Fruit fly (Drosophila melanogaster) whole organism, embryonic: ENCODE data around the gene CG14082.

Experiments used
- Abd-B ChIP-seq: fragments of 200-800 bp; sonication (Bioruptor generic); optimal IDR thresholded peaks from 2 replicates; lab custom pipeline; 2018; ENCODE audit warnings: missing biosample characterization, mild to moderate bottlenecking, missing genetic modification characterization, moderate library complexity
- CG12744 ChIP-seq: fragments of 200-800 bp; sonication (Bioruptor generic); optimal IDR thresholded peaks from 2 replicates; lab custom pipeline; 2016; ENCODE audit warnings: missing biosample characterization, missing genetic modification characterization
- CG13894 ChIP-seq: fragments of 200-800 bp; sonication (Bioruptor generic); optimal IDR thresholded peaks from 3 replicates; lab custom pipeline; 2018; ENCODE audit warnings: missing biosample characterization, mild to moderate bottlenecking, missing genetic modification characterization, moderate library complexity
- CG14860 ChIP-seq: fragments of 200-800 bp; sonication (Bioruptor generic); IDR thresholded peaks from 3 replicates; pipeline ENCODE4 v1.3.6; 2022; ENCODE audit warnings: missing biosample characterization, missing genetic modification characterization; ENCODE audit not compliant: partially characterized antibody
- CG1603 ChIP-seq: fragments of 200-800 bp; sonication (Bioruptor generic); optimal IDR thresholded peaks from 2 replicates; lab custom pipeline; 2019; ENCODE audit warnings: missing biosample characterization, mild to moderate bottlenecking, missing genetic modification characterization, moderate library complexity
- CG18262 ChIP-seq: fragments of 200-800 bp; optimal IDR thresholded peaks from 3 replicates; lab custom pipeline; 2019; ENCODE audit warnings: missing biosample characterization, mild to moderate bottlenecking, missing genetic modification characterization, moderate library complexity
- CG18599 ChIP-seq: fragments of 200-800 bp; sonication (Bioruptor generic); optimal IDR thresholded peaks from 3 replicates; lab custom pipeline; 2017; ENCODE audit warnings: missing biosample characterization, missing genetic modification characterization, mild to moderate bottlenecking, moderate library complexity, missing genetic modification reagents
- CG2116 ChIP-seq: fragments of 200-800 bp; sonication (Bioruptor generic); optimal IDR thresholded peaks from 3 replicates; lab custom pipeline; 2018; ENCODE audit warnings: missing biosample characterization, mild to moderate bottlenecking, missing genetic modification characterization
- CG2199 ChIP-seq: fragments of 200-800 bp; sonication (Bioruptor generic); IDR thresholded peaks from 3 replicates; pipeline ENCODE4 v1.3.6; 2022; ENCODE audit warnings: missing biosample characterization, missing genetic modification characterization
- CG31388 ChIP-seq: fragments of 200-800 bp; sonication (Bioruptor generic); optimal IDR thresholded peaks from 2 replicates; lab custom pipeline; 2016; ENCODE audit warnings: missing biosample characterization, missing genetic modification characterization
- CG31441 ChIP-seq: fragments of 200-800 bp; sonication (Bioruptor generic); IDR thresholded peaks from 2 replicates; pipeline ENCODE4 v1.3.6; 2022; ENCODE audit warnings: missing biosample characterization, missing genetic modification characterization
- CG7556 ChIP-seq: fragments of 200-800 bp; sonication (Bioruptor generic); optimal IDR thresholded peaks from 2 replicates; lab custom pipeline; 2017; ENCODE audit warnings: missing biosample characterization, mild to moderate bottlenecking, missing genetic modification characterization
- CG7745 ChIP-seq: fragments of 200-800 bp; sonication (Bioruptor generic); optimal IDR thresholded peaks from 2 replicates; lab custom pipeline; 2018; ENCODE audit warnings: missing biosample characterization, mild to moderate bottlenecking, missing genetic modification characterization, moderate library complexity
- CG8388 ChIP-seq: fragments of 200-800 bp; sonication (Bioruptor generic); optimal IDR thresholded peaks from 2 replicates; lab custom pipeline; 2019; ENCODE audit warnings: missing biosample characterization, mild to moderate bottlenecking, missing genetic modification characterization, moderate library complexity
- CoRest ChIP-seq: fragments of 200-800 bp; sonication (Bioruptor generic); optimal IDR thresholded peaks from 3 replicates; lab custom pipeline; 2018; ENCODE audit warnings: missing biosample characterization, mild to moderate bottlenecking, missing genetic modification characterization, moderate library complexity
- Gsc ChIP-seq: fragments of 200-800 bp; sonication (Bioruptor generic); IDR thresholded peaks from 2 replicates; pipeline ENCODE4 v1.3.6; 2022; ENCODE audit warnings: missing biosample characterization, missing genetic modification characterization
- Hr3 ChIP-seq: fragments of 200-800 bp; sonication (Bioruptor generic); optimal IDR thresholded peaks from 3 replicates; lab custom pipeline; 2016; ENCODE audit warnings: missing biosample characterization, missing genetic modification characterization
- Hr39 ChIP-seq: fragments of >200 bp; optimal IDR thresholded peaks from 2 replicates; lab custom pipeline; 2017
- Hr78 ChIP-seq, 2 experiments: fragments of 200-800 bp in 1 of 2; fragments of >200 bp in 1 of 2; sonication (Bioruptor generic) in 1 of 2; optimal IDR thresholded peaks; 2 replicates each; lab custom pipeline; 2017 to 2019; ENCODE audit warnings: missing biosample characterization in 2 of 2, missing genetic modification characterization in 2 of 2, mild to moderate bottlenecking in 1 of 2, moderate library complexity in 1 of 2
- NfI ChIP-seq: fragments of 200-800 bp; sonication (Bioruptor generic); optimal IDR thresholded peaks from 3 replicates; lab custom pipeline; 2018; ENCODE audit warnings: missing biosample characterization, mild to moderate bottlenecking, missing genetic modification characterization, moderate library complexity
- Pdp1 ChIP-seq, 2 experiments: fragments of 200-800 bp; sonication (Bioruptor generic); optimal IDR thresholded peaks; 3 replicates each; lab custom pipeline; 2016; ENCODE audit warnings: missing biosample characterization in 2 of 2, missing genetic modification characterization in 2 of 2, mild to moderate bottlenecking in 1 of 2, moderate library complexity in 1 of 2
- Sox102F ChIP-seq: fragments of 200-800 bp; sonication (Bioruptor generic); optimal IDR thresholded peaks from 2 replicates; lab custom pipeline; 2018; ENCODE audit warnings: missing biosample characterization, mild to moderate bottlenecking, missing genetic modification characterization, moderate library complexity
- Spps ChIP-seq: fragments of 200-800 bp; sonication (Bioruptor generic); optimal IDR thresholded peaks from 2 replicates; lab custom pipeline; 2018; ENCODE audit warnings: missing biosample characterization, mild to moderate bottlenecking, missing genetic modification characterization
- Usf ChIP-seq: fragments of 200-800 bp; sonication (Bioruptor generic); optimal IDR thresholded peaks from 2 replicates; lab custom pipeline; 2017; ENCODE audit warnings: missing genotype, missing biosample characterization, missing genetic modification characterization
- aop ChIP-seq: fragments of 200-800 bp; sonication (Bioruptor generic); IDR thresholded peaks from 2 replicates; pipeline ENCODE4 v1.3.6; 2022; ENCODE audit warnings: missing biosample characterization, missing genetic modification characterization
- ase ChIP-seq: fragments of 200-800 bp; sonication (Bioruptor generic); IDR thresholded peaks from 3 replicates; pipeline ENCODE4 v1.3.6; 2022; ENCODE audit warnings: missing biosample characterization, missing genetic modification characterization
- ato ChIP-seq: fragments of 200-800 bp; sonication (Bioruptor generic); IDR thresholded peaks from 2 replicates; pipeline ENCODE4 v1.3.6; 2022; ENCODE audit warnings: missing biosample characterization, missing genetic modification characterization; ENCODE audit not compliant: partially characterized antibody
- bcd ChIP-seq: fragments of 200-800 bp; sonication (Bioruptor generic); optimal IDR thresholded peaks from 2 replicates; lab custom pipeline; 2017; ENCODE audit warnings: missing biosample characterization, mild to moderate bottlenecking, missing genetic modification characterization
- bsh ChIP-seq, 2 experiments: fragments of 200-800 bp; sonication (Bioruptor generic); optimal IDR thresholded peaks; 2 replicates each; lab custom pipeline; 2017 to 2018; ENCODE audit warnings: mild to moderate bottlenecking in 2 of 2, missing biosample characterization in 2 of 2, missing genetic modification characterization in 2 of 2, moderate library complexity in 1 of 2
- cad ChIP-seq: fragments of >200 bp; optimal IDR thresholded peaks from 2 replicates; lab custom pipeline; 2017; ENCODE audit warnings: missing biosample characterization, missing genetic modification characterization
- cwo ChIP-seq: fragments of 200-800 bp; sonication (Bioruptor generic); optimal IDR thresholded peaks from 3 replicates; lab custom pipeline; 2017; ENCODE audit warnings: missing biosample characterization, missing genetic modification characterization, mild to moderate bottlenecking, moderate library complexity, missing genetic modification reagents
- dimm ChIP-seq: fragments of 200-800 bp; sonication (Bioruptor generic); IDR thresholded peaks from 2 replicates; pipeline ENCODE4 v1.3.6; 2022; ENCODE audit warnings: missing biosample characterization, missing genetic modification characterization
- ewg ChIP-seq: fragments of 200-800 bp; sonication (Bioruptor generic); optimal IDR thresholded peaks from 3 replicates; lab custom pipeline; 2017; ENCODE audit warnings: mild to moderate bottlenecking, missing biosample characterization, missing genetic modification reagents, missing genetic modification characterization
- gcm ChIP-seq: fragments of 200-800 bp; sonication (Bioruptor generic); optimal IDR thresholded peaks from 2 replicates; lab custom pipeline; 2019; ENCODE audit warnings: missing biosample characterization, mild to moderate bottlenecking, missing genetic modification characterization, moderate library complexity
- gem ChIP-seq: fragments of 200-800 bp; sonication (Bioruptor generic); optimal IDR thresholded peaks from 2 replicates; lab custom pipeline; 2019; ENCODE audit warnings: missing biosample characterization, mild to moderate bottlenecking, missing genetic modification characterization, moderate library complexity
- grn ChIP-seq: fragments of 200-800 bp; sonication (Bioruptor generic); optimal IDR thresholded peaks from 3 replicates; lab custom pipeline; 2017; ENCODE audit warnings: missing biosample characterization, missing genetic modification characterization
- hb ChIP-seq: fragments of 200-800 bp; sonication (Bioruptor generic); IDR thresholded peaks from 3 replicates; pipeline ENCODE4 v1.3.6; 2022; ENCODE audit warnings: missing biosample characterization, missing genetic modification characterization; ENCODE audit not compliant: partially characterized antibody
- kni ChIP-seq: fragments of 200-800 bp; sonication (Bioruptor generic); optimal IDR thresholded peaks from 3 replicates; lab custom pipeline; 2017; ENCODE audit warnings: mild to moderate bottlenecking, missing biosample characterization, missing genetic modification reagents, missing genetic modification characterization
- phol ChIP-seq: fragments of 200-800 bp; sonication (Bioruptor generic); optimal IDR thresholded peaks from 3 replicates; lab custom pipeline; 2018; ENCODE audit warnings: missing biosample characterization, mild to moderate bottlenecking, missing genetic modification characterization, moderate library complexity
- pros ChIP-seq: fragments of 200-800 bp; sonication (Bioruptor generic); optimal IDR thresholded peaks from 3 replicates; lab custom pipeline; 2019; ENCODE audit warnings: missing biosample characterization, mild to moderate bottlenecking, missing genetic modification characterization, moderate library complexity
- repo ChIP-seq: fragments of 200-800 bp; sonication (Bioruptor generic); optimal IDR thresholded peaks from 2 replicates; lab custom pipeline; 2016; ENCODE audit warnings: missing biosample characterization, missing genetic modification characterization
- run ChIP-seq: fragments of 200-800 bp; sonication (Bioruptor generic); optimal IDR thresholded peaks from 3 replicates; lab custom pipeline; 2018; ENCODE audit warnings: missing biosample characterization, mild to moderate bottlenecking, missing genetic modification characterization
- sd ChIP-seq: fragments of 200-800 bp; sonication (Bioruptor generic); optimal IDR thresholded peaks from 3 replicates; lab custom pipeline; 2018; ENCODE audit warnings: missing biosample characterization, mild to moderate bottlenecking, missing genetic modification characterization, moderate library complexity
- sens ChIP-seq: fragments of 200-800 bp; sonication (Bioruptor generic); peaks from one replicate; lab custom pipeline; 2016; ENCODE audit warnings: missing biosample characterization, missing genetic modification characterization
- sug ChIP-seq: fragments of 200-800 bp; optimal IDR thresholded peaks from 2 replicates; lab custom pipeline; 2019; ENCODE audit warnings: missing biosample characterization, mild to moderate bottlenecking, missing genetic modification characterization, moderate library complexity
- tll ChIP-seq, 2 experiments: fragments of 200-800 bp in 1 of 2; fragments of >200 bp in 1 of 2; sonication (Bioruptor generic) in 1 of 2; optimal IDR thresholded peaks; 2 replicates each; lab custom pipeline; 2017 to 2019; ENCODE audit warnings: missing biosample characterization in 2 of 2, missing genetic modification characterization in 2 of 2, mild to moderate bottlenecking in 1 of 2, moderate library complexity in 1 of 2
- usp ChIP-seq: fragments of >200 bp; optimal IDR thresholded peaks from 2 replicates; lab custom pipeline; 2017; ENCODE audit warnings: missing biosample characterization, missing genetic modification characterization

Gene CG14082

DNA sequence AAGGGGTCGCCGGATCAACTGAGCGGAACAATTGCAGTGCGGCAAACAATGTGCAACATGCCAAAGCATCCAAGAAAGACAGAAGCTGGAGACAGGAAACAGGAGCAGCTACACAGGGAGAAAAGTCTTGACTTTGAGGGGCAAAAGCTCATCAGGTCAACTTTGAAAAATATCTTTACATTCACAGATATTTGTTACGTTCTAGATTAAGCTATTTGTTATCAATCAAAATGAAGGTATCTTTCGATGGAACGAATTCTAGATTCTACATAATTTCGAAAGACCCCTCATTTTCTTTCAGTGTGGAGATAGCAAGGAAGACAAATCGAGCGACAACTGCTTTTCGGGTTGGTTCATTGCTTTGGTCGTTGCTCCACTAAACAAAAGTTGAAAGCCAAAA is 36.6 kb upstream of the CG14082 start (continued):
- TF ChIP-seq CG2199 (GFP tag; lab: Robert Waterston, UW) (no peak), CoRest (tag; lab: Kevin White, UChicago) (peak; percentile 12), CG2116 (GFP tag; lab: Kevin White, UChicago) (no peak), CG8388 (peak; percentile 13), aop (GFP tag; lab: Robert Waterston, UW) (no peak), bsh (GFP tag; optimal IDR thresholded peaks at IDR 0.05; lab: Kevin White, UChicago) (peak in 1 of 2 experiments; percentile 12), Hr3 (GFP tag; lab: Kevin White, UChicago) (no peak), CG14860 (GFP tag; lab: Robert Waterston, UW) (no peak), Hr39 (lab: Kevin White, UChicago) (no peak), ato (GFP tag; lab: Robert Waterston, UW) (no peak), CG18599 (GFP tag; lab: Kevin White, UChicago) (no peak), CG18262 (peak; percentile 23), ewg (GFP tag; lab: Kevin White, UChicago) (peak; percentile 3), gem (tag; lab: Kevin White, UChicago) (peak; percentile 39), CG31441 (GFP tag; lab: Robert Waterston, UW) (0 out of 2 replicates have a peak, but pooled peaks have one; percentile 14), CG1603 (peak; percentile 47), phol (tag; lab: Kevin White, UChicago) (peak; percentile 31), kni (GFP tag; lab: Kevin White, UChicago) (no peak), sens (peak; percentile 83), tll (GFP tag; optimal IDR thresholded peaks at IDR 0.05; lab: Kevin White, UChicago) (no peak), run (tag; lab: Kevin White, UChicago) (no peak), Sox102F (GFP tag; lab: Kevin White, UChicago) (peak; percentile 7)

DNA sequence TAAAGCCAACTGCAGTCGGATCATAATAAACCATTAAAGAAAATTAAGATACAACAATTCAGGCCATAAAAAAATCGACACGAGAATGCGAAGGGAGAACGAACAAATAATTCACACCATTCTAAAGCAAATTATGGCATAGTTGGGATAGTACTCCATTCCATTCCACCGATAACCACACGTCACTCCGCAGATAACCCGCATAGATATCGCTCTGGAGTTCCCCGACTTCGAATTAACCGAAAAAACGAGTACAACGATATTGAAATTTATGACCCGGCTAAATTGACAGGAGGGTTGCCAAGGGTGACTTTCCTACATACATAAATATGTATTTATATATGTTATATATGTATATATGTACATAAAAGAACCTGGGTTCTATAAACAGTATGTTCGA is 35.9 kb upstream of the CG14082 start:
- TF ChIP-seq Pdp1 (GFP tag; optimal IDR thresholded peaks at IDR 0.05; lab: Kevin White, UChicago), result peak in 1 of 2 experiments; percentile 3
- TF ChIP-seq CG2199 (GFP tag; lab: Robert Waterston, UW), result peak; percentile 63; the same call in 1 of the 3 replicates
- TF ChIP-seq CG13894 (tag; lab: Kevin White, UChicago), result peak; percentile 47
- no peak for TF ChIP-seq sug
- peak; percentile 60 for TF ChIP-seq gcm (GFP tag; lab: Kevin White, UChicago)
- TF ChIP-seq bcd (GFP tag; lab: Kevin White, UChicago), result no peak
- TF ChIP-seq sd (tag; lab: Kevin White, UChicago), result peak; percentile 11
- peak in 1 of 2 experiments; percentile 14 for TF ChIP-seq Hr78 (GFP tag; optimal IDR thresholded peaks at IDR 0.05; lab: Kevin White, UChicago)
- no peak for TF ChIP-seq ase (GFP tag; lab: Robert Waterston, UW)
- TF ChIP-seq grn (GFP tag; lab: Kevin White, UChicago), result peak; percentile 50
- peak; percentile 33 for TF ChIP-seq CG7745 (tag; lab: Kevin White, UChicago)
- TF ChIP-seq cad (GFP tag; lab: Kevin White, UChicago), result peak; percentile 33
- TF ChIP-seq pros (GFP tag; lab: Kevin White, UChicago), result peak; percentile 47
- TF ChIP-seq CG31441 (GFP tag; lab: Robert Waterston, UW), result no peak
- TF ChIP-seq, all 482 proteins: peak for 10

DNA sequence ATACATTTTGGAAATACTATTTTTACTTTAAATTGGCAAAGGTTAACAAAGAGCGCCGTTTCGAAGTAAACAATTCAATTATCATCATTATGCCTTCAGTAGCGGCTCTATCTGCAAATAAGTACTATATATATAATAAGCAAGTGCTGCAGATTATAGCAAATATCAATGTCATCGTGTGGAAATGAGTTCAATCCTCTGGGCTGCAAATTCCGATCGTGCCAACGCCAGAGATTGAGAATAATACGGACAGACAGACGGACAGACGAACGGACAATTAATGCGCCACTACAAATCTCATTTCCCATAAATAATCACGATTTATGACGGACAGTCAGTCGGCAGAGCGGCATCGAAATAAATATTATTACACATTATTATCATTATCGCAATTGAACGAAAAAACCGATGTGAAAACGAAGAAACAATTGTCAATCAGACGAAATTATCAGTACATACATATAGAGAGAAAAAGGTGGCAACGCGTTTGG is 35.5 kb upstream of the CG14082 start:
- peak; percentile 14 for TF ChIP-seq cwo (GFP tag; lab: Kevin White, UChicago)
- no peak for TF ChIP-seq dimm
- TF ChIP-seq CG31388, result no peak
- no peak for TF ChIP-seq repo (GFP tag; lab: Kevin White, UChicago)
- TF ChIP-seq Usf (GFP tag; lab: Kevin White, UChicago), result no peak
- no peak for TF ChIP-seq Abd-B (GFP tag; lab: Kevin White, UChicago)
- TF ChIP-seq CG12744 (GFP tag; lab: Kevin White, UChicago), result no peak
- TF ChIP-seq hb (GFP tag; lab: Robert Waterston, UW), result no peak
- TF ChIP-seq sug, result peak; percentile 31
- TF ChIP-seq Gsc (GFP tag; lab: Robert Waterston, UW), result no peak
- no peak for TF ChIP-seq Spps
- no peak for TF ChIP-seq usp (GFP tag; lab: Kevin White, UChicago)
- TF ChIP-seq CG7556 (GFP tag; lab: Kevin White, UChicago), result no peak
- no peak for TF ChIP-seq kni (GFP tag; lab: Kevin White, UChicago)
- TF ChIP-seq NfI (GFP tag; lab: Kevin White, UChicago), result no peak
